Worm (Caenorhabditis elegans) whole organism, L4/young adult: ENCODE results near the gene prp-40.

Source experiments
- W03F9.2 ChIP-seq: fragments of 150-350 bp; optimal IDR thresholded peaks from 2 replicates; lab custom pipeline; 2014; ENCODE audit warnings: missing biosample characterization, missing genetic modification characterization
- dao-5 ChIP-seq: sonication (generic microtip); optimal IDR thresholded peaks from 2 replicates; lab custom pipeline; 2016; ENCODE audit warnings: missing genotype, missing genetic modification characterization, moderate library complexity, missing compliant biosample characterization
- him-1 ChIP-seq: sonication (generic microtip); optimal IDR thresholded peaks from 2 replicates; lab custom pipeline; 2016; ENCODE audit warnings: missing genotype, missing genetic modification reagents, missing genetic modification characterization, missing compliant biosample characterization

DNA sequence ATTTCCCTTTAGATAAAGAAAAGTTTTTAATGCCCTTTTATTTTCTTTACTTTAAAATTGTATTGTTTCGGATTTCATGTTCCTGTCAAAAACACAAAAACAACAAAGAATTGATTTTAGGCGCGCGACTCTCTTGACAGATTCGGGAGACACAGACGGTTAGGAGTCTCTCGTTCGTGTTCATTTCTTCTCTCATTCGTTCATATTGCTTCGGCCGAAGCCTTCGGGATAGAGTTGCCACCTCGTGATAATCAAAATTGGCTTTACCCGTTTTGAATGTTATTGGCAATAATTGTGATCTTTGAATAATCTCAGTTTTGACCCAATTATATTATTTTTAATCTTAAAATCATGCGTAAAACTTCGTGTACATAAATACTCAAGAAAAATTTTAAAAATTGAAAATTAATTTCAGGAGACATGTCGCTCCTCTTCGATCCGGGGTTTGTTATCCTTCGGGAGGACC, 10.8 kb upstream of the prp-40 start, which contains the start of gene F55H2.5:
- TF ChIP-seq W03F9.2 (no peak), him-1 (tag; lab: Kevin White, UChicago) (no peak), dao-5 (no peak)
